Worm (Caenorhabditis elegans): ENCODE results near the gene cyp-33C12.

ce11 chrV:2190383-2190782, 13.8 kb downstream of the cyp-33C12 start:
- no peak for TF ChIP-seq aly-2 (tag; optimal IDR thresholded peaks at IDR 0.05)
- TF ChIP-seq blmp-1 (tag; optimal IDR thresholded peaks at IDR 0.05; ENCODE audit: insufficient read depth), result no peak
- TF ChIP-seq nhr-25 (tag; optimal IDR thresholded peaks at IDR 0.05), result no peak
- no peak for TF ChIP-seq nhr-237 (tag; optimal IDR thresholded peaks at IDR 0.05)
- TF ChIP-seq unc-62 (GFP tag; optimal IDR thresholded peaks at IDR 0.05), result no peak
- TF ChIP-seq ztf-11 (tag; optimal IDR thresholded peaks at IDR 0.05), result no peak
- no peak for TF ChIP-seq nhr-11 (tag; optimal IDR thresholded peaks at IDR 0.05)
- no peak for TF ChIP-seq nhr-12 (tag; optimal IDR thresholded peaks at IDR 0.05)
- TF ChIP-seq ZK546.5 (tag; optimal IDR thresholded peaks at IDR 0.05), result no peak
- no peak for TF ChIP-seq lin-13 (GFP tag; optimal IDR thresholded peaks at IDR 0.05)
- TF ChIP-seq nhr-129 (tag; optimal IDR thresholded peaks at IDR 0.05), result no peak
- TF ChIP-seq peb-1 (tag; optimal IDR thresholded peaks at IDR 0.05), result no peak
